Fruit fly (Drosophila melanogaster) whole organism, wandering third instar larva: ENCODE measurements around the gene CG34332.
"Not testable (repeated sequence)": the region's sequence is repeated elsewhere in the genome, so short reads cannot be mapped to it uniquely, and the experiment has no call there.

Experiments
- Dfd ChIP-seq: fragments of >200 bp; optimal IDR thresholded peaks from 2 replicates; lab custom pipeline; 2017; ENCODE audit warnings: missing biosample characterization, missing genetic modification characterization
- HLH106 ChIP-seq: fragments of 200-800 bp; optimal IDR thresholded peaks from 3 replicates; lab custom pipeline; 2019; ENCODE audit warnings: missing biosample characterization, mild to moderate bottlenecking, missing genetic modification characterization, moderate library complexity
- Rel ChIP-seq, 2 experiments: fragments of 200-800 bp; sonication (Bioruptor generic) in 1 of 2; optimal IDR thresholded peaks; 2 replicates in 1 of 2; 3 replicates in 1 of 2; lab custom pipeline; 2016 to 2019; ENCODE audit warnings: mild to moderate bottlenecking in 2 of 2, missing biosample characterization in 2 of 2, missing genetic modification characterization in 2 of 2, moderate library complexity in 1 of 2
- Vsx2 ChIP-seq: fragments of 200-300, 225-300 bp; sonication (Bioruptor generic); optimal IDR thresholded peaks from 2 replicates; lab custom pipeline; 2018; ENCODE audit warnings: missing biosample characterization, missing genetic modification characterization; ENCODE audit not compliant: partially characterized antibody
- brk ChIP-seq: fragments of 200-800 bp; sonication (Bioruptor generic); optimal IDR thresholded peaks from 2 replicates; lab custom pipeline; 2016; ENCODE audit warnings: missing biosample characterization, mild to moderate bottlenecking, missing genetic modification characterization
- dl ChIP-seq, 2 experiments: fragments of 175-275, 200-275 bp in 1 of 2; fragments of 200-275 bp in 1 of 2; sonication (Bioruptor generic); optimal IDR thresholded peaks; lab custom pipeline; 2018; ENCODE audit warnings: mild to moderate bottlenecking in 2 of 2, missing biosample characterization in 2 of 2, missing genetic modification characterization in 2 of 2, moderate library complexity in 2 of 2; ENCODE audit not compliant: partially characterized antibody in 2 of 2, insufficient read depth in 1 of 2
- dmrt93B ChIP-seq: fragments of 200-800 bp; sonication (Bioruptor generic); optimal IDR thresholded peaks from 2 replicates; lab custom pipeline; 2018; ENCODE audit warnings: missing biosample characterization, mild to moderate bottlenecking, missing genetic modification characterization
- jim ChIP-seq: fragments of 175-275, 200-325 bp; sonication (Bioruptor generic); optimal IDR thresholded peaks from 2 replicates; lab custom pipeline; 2016; ENCODE audit warnings: missing biosample characterization, mild to moderate bottlenecking, missing genetic modification characterization
- lola ChIP-seq: fragments of >200 bp; optimal IDR thresholded peaks from 2 replicates; lab custom pipeline; 2017; ENCODE audit warnings: missing biosample characterization, missing genetic modification characterization
- pan ChIP-seq: fragments of >200 bp; optimal IDR thresholded peaks from 2 replicates; lab custom pipeline; 2017
- psq ChIP-seq: fragments of 200-800 bp; sonication (Bioruptor generic); optimal IDR thresholded peaks from 3 replicates; lab custom pipeline; 2017; ENCODE audit warnings: missing biosample characterization, mild to moderate bottlenecking, missing genetic modification characterization, moderate library complexity
- sv ChIP-seq: fragments of 200-800 bp; sonication (Bioruptor generic); optimal IDR thresholded peaks from 3 replicates; lab custom pipeline; 2016; ENCODE audit warnings: missing biosample characterization, missing genetic modification characterization
- usp ChIP-seq: fragments of >200 bp; optimal IDR thresholded peaks from 2 replicates; lab custom pipeline; 2017; ENCODE audit warnings: missing biosample characterization, missing genetic modification characterization

DNA sequence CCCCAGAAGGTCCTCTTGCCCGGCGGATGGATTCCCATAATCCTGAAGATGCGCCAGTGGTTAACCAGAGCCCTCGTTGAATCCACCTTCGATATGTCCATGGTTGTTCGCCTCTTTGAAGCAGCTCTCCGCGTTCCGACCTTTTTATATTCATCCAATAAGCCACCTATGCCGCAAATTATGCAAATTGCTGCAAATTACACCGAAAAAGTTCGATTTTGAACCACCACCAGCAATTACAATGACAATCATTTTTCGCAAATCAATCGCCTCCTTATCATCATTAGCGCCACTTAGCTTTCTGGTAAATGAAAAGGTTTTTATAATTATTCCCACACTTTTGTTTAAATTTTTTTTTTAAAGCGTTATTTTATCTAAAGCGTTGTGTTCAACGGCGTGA, 2.3 kb downstream of the CG34332 start, which contains the start of gene Or19a:
- not testable (repeated sequence) for TF ChIP-seq usp; dl (GFP tag; optimal IDR thresholded peaks at IDR 0.05; lab: Kevin White, UChicago; ENCODE audit: insufficient read depth in 1 of 2, partially characterized antibody in 2 of 2); sv (GFP tag; lab: Kevin White, UChicago); Dfd (GFP tag; lab: Kevin White, UChicago); brk (GFP tag; lab: Kevin White, UChicago); psq (GFP tag; lab: Kevin White, UChicago); Vsx2 (GFP tag; lab: Kevin White, UChicago); pan (lab: Kevin White, UChicago); jim (GFP tag; lab: Kevin White, UChicago); HLH106 (tag; lab: Kevin White, UChicago); lola (GFP tag; lab: Kevin White, UChicago); dmrt93B (GFP tag; lab: Kevin White, UChicago); Rel (GFP tag; optimal IDR thresholded peaks at IDR 0.05; lab: Kevin White, UChicago); Rel (tag; optimal IDR thresholded peaks at IDR 0.05; lab: Kevin White, UChicago)
